Fruit fly (Drosophila melanogaster): ENCODE measurements around the gene Polr2M.

DNA sequence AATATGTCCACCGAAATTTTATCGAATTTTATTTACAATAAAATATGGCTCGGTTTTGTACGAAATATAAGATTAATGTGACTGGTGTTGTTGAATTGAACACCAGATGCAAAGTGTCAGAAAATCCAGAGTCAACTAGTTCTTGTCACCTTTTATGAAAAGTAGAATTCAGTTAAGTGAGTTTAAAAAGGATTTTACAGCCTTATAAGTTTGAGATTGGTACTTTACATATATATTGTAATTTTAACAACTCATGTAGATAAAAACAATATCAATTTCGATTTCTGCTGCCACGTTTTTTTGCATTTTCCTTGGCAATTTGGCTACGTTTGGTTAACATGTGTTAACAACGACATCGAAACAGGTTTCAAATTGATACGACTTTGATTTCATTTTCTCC is 18.8 kb downstream of the Polr2M start, which contains the start of gene CG5217:
- no peak for TF ChIP-seq psq (optimal IDR thresholded peaks at IDR 0.05)
- TF ChIP-seq EcR (GFP tag; optimal IDR thresholded peaks at IDR 0.05) = no peak
- no peak for TF ChIP-seq pan (optimal IDR thresholded peaks at IDR 0.05)
- TF ChIP-seq CG8478 (optimal IDR thresholded peaks at IDR 0.05) = no peak
- no peak for TF ChIP-seq usp (GFP tag; optimal IDR thresholded peaks at IDR 0.05)
